Fruit fly (Drosophila melanogaster) whole organism, embryonic: ENCODE measurements around the gene CG6753.

Experiments
- Aef1 ChIP-seq: fragments of 200-800 bp; sonication (Bioruptor generic); IDR thresholded peaks from 3 replicates; pipeline ENCODE4 v1.3.6; 2022; ENCODE audit warnings: missing biosample characterization, missing genetic modification characterization
- Bgb ChIP-seq: fragments of 200-800 bp; sonication (Bioruptor generic); IDR thresholded peaks from 2 replicates; pipeline ENCODE4 v1.3.6; 2022; ENCODE audit warnings: missing biosample characterization, missing genetic modification characterization; ENCODE audit not compliant: partially characterized antibody
- CG13296 ChIP-seq: fragments of 200-800 bp; sonication (Bioruptor generic); optimal IDR thresholded peaks from 3 replicates; lab custom pipeline; 2018; ENCODE audit warnings: missing biosample characterization, mild to moderate bottlenecking, missing genetic modification characterization
- CG14965 ChIP-seq: fragments of 200-800 bp; sonication (Bioruptor generic); optimal IDR thresholded peaks from 2 replicates; lab custom pipeline; 2016; ENCODE audit warnings: missing biosample characterization, missing genetic modification characterization, borderline replicate concordance
- CG16813 ChIP-seq: fragments of 200-800 bp; sonication (Bioruptor generic); IDR thresholded peaks from 3 replicates; pipeline ENCODE4 v1.3.6; 2022; ENCODE audit warnings: missing biosample characterization, missing genetic modification characterization; ENCODE audit not compliant: partially characterized antibody
- CG17802 ChIP-seq: fragments of 200-800 bp; sonication (Bioruptor generic); optimal IDR thresholded peaks from 2 replicates; lab custom pipeline; 2018; ENCODE audit warnings: missing biosample characterization, mild to moderate bottlenecking, missing genetic modification characterization, moderate library complexity
- CG18599 ChIP-seq: fragments of 200-800 bp; sonication (Bioruptor generic); optimal IDR thresholded peaks from 3 replicates; lab custom pipeline; 2017; ENCODE audit warnings: missing biosample characterization, missing genetic modification characterization, mild to moderate bottlenecking, moderate library complexity, missing genetic modification reagents
- CG2116 ChIP-seq: fragments of 200-800 bp; sonication (Bioruptor generic); optimal IDR thresholded peaks from 3 replicates; lab custom pipeline; 2018; ENCODE audit warnings: missing biosample characterization, mild to moderate bottlenecking, missing genetic modification characterization
- CG2678 ChIP-seq: fragments of 200-800 bp; sonication (Bioruptor generic); optimal IDR thresholded peaks from 3 replicates; lab custom pipeline; 2019; ENCODE audit warnings: missing biosample characterization, mild to moderate bottlenecking, missing genetic modification characterization, moderate library complexity
- CG30020 ChIP-seq: fragments of 200-800 bp; optimal IDR thresholded peaks from 2 replicates; lab custom pipeline; 2019; ENCODE audit warnings: missing biosample characterization, mild to moderate bottlenecking, missing genetic modification characterization, moderate library complexity
- CG3838 ChIP-seq: fragments of 200-800 bp; sonication (Bioruptor generic); optimal IDR thresholded peaks from 3 replicates; lab custom pipeline; 2016; ENCODE audit warnings: missing biosample characterization, missing genetic modification characterization
- CG43689 ChIP-seq: fragments of 200-800 bp; sonication (Bioruptor generic); IDR thresholded peaks from 2 replicates; pipeline ENCODE4 v1.3.6; 2022; ENCODE audit warnings: missing biosample characterization, missing genetic modification characterization
- CG4617 ChIP-seq: fragments of 200-800 bp; sonication (Bioruptor generic); optimal IDR thresholded peaks from 3 replicates; lab custom pipeline; 2016; ENCODE audit warnings: missing biosample characterization, missing genetic modification characterization, borderline replicate concordance
- CG6175 ChIP-seq: fragments of 200-800 bp; sonication (Bioruptor generic); IDR thresholded peaks from 3 replicates; pipeline ENCODE4 v1.3.6; 2022; ENCODE audit warnings: missing biosample characterization, missing genetic modification characterization
- CG6654 ChIP-seq: fragments of 200-800 bp; sonication (Bioruptor generic); optimal IDR thresholded peaks from 2 replicates; lab custom pipeline; 2017; ENCODE audit warnings: missing biosample characterization, mild to moderate bottlenecking, missing genetic modification characterization
- CG7357 ChIP-seq: fragments of 200-800 bp; sonication (Bioruptor generic); IDR thresholded peaks from 3 replicates; pipeline ENCODE4 v1.3.6; 2022; ENCODE audit warnings: missing biosample characterization, missing genetic modification characterization
- CG7745 ChIP-seq: fragments of 200-800 bp; sonication (Bioruptor generic); optimal IDR thresholded peaks from 2 replicates; lab custom pipeline; 2018; ENCODE audit warnings: missing biosample characterization, mild to moderate bottlenecking, missing genetic modification characterization, moderate library complexity
- CG7786 ChIP-seq: fragments of 200-800 bp; sonication (Bioruptor generic); optimal IDR thresholded peaks from 2 replicates; lab custom pipeline; 2016; ENCODE audit warnings: missing biosample characterization, missing genetic modification characterization
- CG7963 ChIP-seq: fragments of 200-800 bp; sonication (Bioruptor generic); IDR thresholded peaks from 3 replicates; pipeline ENCODE4 v1.3.6; 2022; ENCODE audit warnings: missing biosample characterization, missing genetic modification characterization; ENCODE audit not compliant: partially characterized antibody
- CG9797 ChIP-seq: fragments of 200-800 bp; sonication (Bioruptor generic); optimal IDR thresholded peaks from 3 replicates; lab custom pipeline; 2018; ENCODE audit warnings: missing biosample characterization, mild to moderate bottlenecking, missing genetic modification characterization
- Dbx ChIP-seq: fragments of 200-800 bp; sonication (Bioruptor generic); IDR thresholded peaks from 3 replicates; pipeline ENCODE4 v1.3.6; 2022; ENCODE audit warnings: missing biosample characterization, missing genetic modification characterization
- Deaf1 ChIP-seq: fragments of 200-800 bp; optimal IDR thresholded peaks from 3 replicates; lab custom pipeline; 2019; ENCODE audit warnings: missing biosample characterization, mild to moderate bottlenecking, missing genetic modification characterization, moderate library complexity
- Fer3 ChIP-seq: fragments of 200-800 bp; sonication (Bioruptor generic); optimal IDR thresholded peaks from 2 replicates; lab custom pipeline; 2018; ENCODE audit warnings: missing biosample characterization, mild to moderate bottlenecking, missing genetic modification characterization, moderate library complexity
- HHEX ChIP-seq: fragments of 200-800 bp; sonication (Bioruptor generic); optimal IDR thresholded peaks from 3 replicates; lab custom pipeline; 2017; ENCODE audit warnings: missing biosample characterization, mild to moderate bottlenecking, missing genetic modification characterization, missing genetic modification reagents
- HmgD ChIP-seq: fragments of 200-800 bp; sonication (Bioruptor generic); optimal IDR thresholded peaks from 3 replicates; lab custom pipeline; 2016; ENCODE audit warnings: missing biosample characterization, missing genetic modification characterization
- Jarid2 ChIP-seq: fragments of 200-800 bp; sonication (Bioruptor generic); optimal IDR thresholded peaks from 3 replicates; lab custom pipeline; 2017; ENCODE audit warnings: mild to moderate bottlenecking, missing biosample characterization, missing genetic modification reagents, missing genetic modification characterization
- Max ChIP-seq: fragments of 200-800 bp; sonication (Bioruptor generic); optimal IDR thresholded peaks from 2 replicates; lab custom pipeline; 2016; ENCODE audit warnings: missing biosample characterization, mild to moderate bottlenecking, missing genetic modification characterization
- Pdp1 ChIP-seq, 2 experiments: fragments of 200-800 bp; sonication (Bioruptor generic); optimal IDR thresholded peaks; 3 replicates each; lab custom pipeline; 2016; ENCODE audit warnings: missing biosample characterization in 2 of 2, missing genetic modification characterization in 2 of 2, mild to moderate bottlenecking in 1 of 2, moderate library complexity in 1 of 2
- Sry-δ ChIP-seq: fragments of 200-800 bp; sonication (Bioruptor generic); optimal IDR thresholded peaks from 2 replicates; lab custom pipeline; 2016; ENCODE audit warnings: missing biosample characterization, missing genetic modification characterization
- Usf ChIP-seq: fragments of 200-800 bp; sonication (Bioruptor generic); optimal IDR thresholded peaks from 2 replicates; lab custom pipeline; 2017; ENCODE audit warnings: missing genotype, missing biosample characterization, missing genetic modification characterization
- ab ChIP-seq: fragments of 200-800 bp; sonication (Bioruptor generic); optimal IDR thresholded peaks from 2 replicates; lab custom pipeline; 2016; ENCODE audit warnings: missing biosample characterization, missing genetic modification characterization
- al ChIP-seq: fragments of 200-800 bp; sonication (Bioruptor generic); IDR thresholded peaks from 2 replicates; pipeline ENCODE4 v1.3.6; 2022; ENCODE audit warnings: missing biosample characterization, missing genetic modification characterization
- bab2 ChIP-seq: fragments of 200-800 bp; sonication (Bioruptor generic); optimal IDR thresholded peaks from 2 replicates; lab custom pipeline; 2016; ENCODE audit warnings: missing biosample characterization, missing genetic modification characterization
- bigmax ChIP-seq: fragments of 200-800 bp; sonication (Bioruptor generic); optimal IDR thresholded peaks from 2 replicates; lab custom pipeline; 2018; ENCODE audit warnings: missing biosample characterization, mild to moderate bottlenecking, missing genetic modification characterization
- cad ChIP-seq: fragments of >200 bp; optimal IDR thresholded peaks from 2 replicates; lab custom pipeline; 2017; ENCODE audit warnings: missing biosample characterization, missing genetic modification characterization
- dati ChIP-seq: fragments of 200-800 bp; sonication (Bioruptor generic); IDR thresholded peaks from 2 replicates; pipeline ENCODE4 v1.3.6; 2022; ENCODE audit warnings: missing biosample characterization, missing genetic modification characterization
- disco-r ChIP-seq: fragments of 200-800 bp; sonication (Bioruptor generic); optimal IDR thresholded peaks from 2 replicates; lab custom pipeline; 2016; ENCODE audit warnings: missing biosample characterization, missing genetic modification characterization
- en ChIP-seq: fragments of 200-800 bp; sonication (Bioruptor generic); optimal IDR thresholded peaks from 2 replicates; lab custom pipeline; 2016; ENCODE audit warnings: missing biosample characterization, missing genetic modification characterization
- exex ChIP-seq: fragments of 200-800 bp; sonication (Bioruptor generic); optimal IDR thresholded peaks from 4 replicates; lab custom pipeline; 2018; ENCODE audit warnings: missing biosample characterization, mild to moderate bottlenecking, missing genetic modification characterization, moderate library complexity
- gcm ChIP-seq: fragments of 200-800 bp; sonication (Bioruptor generic); optimal IDR thresholded peaks from 2 replicates; lab custom pipeline; 2019; ENCODE audit warnings: missing biosample characterization, mild to moderate bottlenecking, missing genetic modification characterization, moderate library complexity
- ken ChIP-seq: fragments of 200-800 bp; sonication (Bioruptor generic); IDR thresholded peaks from 3 replicates; pipeline ENCODE4 v1.3.6; 2022; ENCODE audit warnings: missing biosample characterization, missing genetic modification characterization
- lola ChIP-seq, 3 experiments: fragments of >200 bp in 2 of 3; fragments of 200-800 bp in 1 of 3; sonication (Bioruptor generic) in 1 of 3; optimal IDR thresholded peaks; 2 replicates each; lab custom pipeline; 2017 to 2019; ENCODE audit warnings: missing biosample characterization in 3 of 3, missing genetic modification characterization in 3 of 3, mild to moderate bottlenecking in 1 of 3, moderate library complexity in 1 of 3
- p53 ChIP-seq: fragments of 200-800 bp; sonication (Bioruptor generic); optimal IDR thresholded peaks from 2 replicates; lab custom pipeline; 2016; ENCODE audit warnings: missing biosample characterization, missing genetic modification characterization
- prd ChIP-seq, 3 experiments: fragments of >200 bp in 2 of 3; fragments of 200-800 bp in 1 of 3; sonication (Bioruptor generic) in 1 of 3; optimal IDR thresholded peaks in 2 of 3; IDR thresholded peaks in 1 of 3; 2 replicates in 2 of 3; 3 replicates in 1 of 3; pipeline versions ENCODE4 v1.3.6 to Lab custom; 2017 to 2022; ENCODE audit warnings: missing biosample characterization in 1 of 3, missing genetic modification characterization in 1 of 3
- pzg ChIP-seq: fragments of 200-800 bp; sonication (Bioruptor generic); optimal IDR thresholded peaks from 3 replicates; lab custom pipeline; 2018; ENCODE audit warnings: missing biosample characterization, mild to moderate bottlenecking, missing genetic modification characterization, moderate library complexity
- sr ChIP-seq: fragments of 200-800 bp; sonication (Bioruptor generic); IDR thresholded peaks from 3 replicates; pipeline ENCODE4 v1.3.6; 2022; ENCODE audit warnings: missing biosample characterization, missing genetic modification characterization
- trh ChIP-seq: fragments of 200-800 bp; sonication (Bioruptor generic); optimal IDR thresholded peaks from 2 replicates; lab custom pipeline; 2016; ENCODE audit warnings: missing biosample characterization, missing genetic modification characterization
- unpg ChIP-seq: fragments of 200-800 bp; sonication (Bioruptor generic); optimal IDR thresholded peaks from 3 replicates; lab custom pipeline; 2018; ENCODE audit warnings: missing biosample characterization, mild to moderate bottlenecking, missing genetic modification characterization, moderate library complexity
- vfl ChIP-seq: fragments of 200-800 bp; sonication (Bioruptor generic); optimal IDR thresholded peaks from 2 replicates; lab custom pipeline; 2016; ENCODE audit warnings: missing biosample characterization, missing genetic modification characterization

The CG6753 gene

DNA sequence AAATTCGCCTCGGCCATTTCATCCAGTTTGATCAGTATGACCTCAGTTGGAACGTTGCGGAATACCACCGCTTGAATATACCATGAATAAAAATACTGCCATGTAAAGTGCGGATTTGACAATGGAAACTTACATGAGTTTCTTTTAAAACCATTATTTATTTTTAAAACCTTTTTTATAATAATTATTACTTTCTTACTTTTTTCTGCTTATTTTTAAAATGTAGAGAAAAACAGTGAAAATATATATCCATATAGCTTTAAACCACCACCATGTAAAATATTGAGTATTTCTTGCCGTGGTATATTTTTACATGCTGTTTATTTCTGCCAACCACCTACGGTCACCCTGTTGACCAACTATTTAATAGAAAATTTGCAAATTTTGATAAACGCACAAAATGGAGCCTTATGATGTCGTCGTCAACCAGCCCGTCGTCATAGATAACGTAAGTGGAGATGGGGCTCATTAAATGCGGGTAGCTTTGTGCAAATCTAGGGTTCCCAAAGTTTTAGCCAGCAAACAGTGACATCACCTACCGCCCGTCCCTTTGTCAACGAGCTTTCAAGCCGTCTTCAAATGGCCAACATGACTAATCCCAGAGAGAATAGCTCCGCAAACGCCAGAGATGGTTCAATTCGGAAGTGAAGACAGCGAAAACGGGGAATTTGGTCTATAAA is 49.3 kb upstream of the CG6753 start, which contains the start of gene Arp1 (continued):
- TF ChIP-seq Deaf1 (tag; lab: Kevin White, UChicago) (no peak), CG2678 (tag; lab: Kevin White, UChicago) (no peak), CG3838 (no peak), exex (tag; lab: Kevin White, UChicago) (no peak), CG2116 (peak; percentile 7), CG16813 (GFP tag; lab: Robert Waterston, UW) (no peak), Dbx (no peak), dati (no peak), CG14965 (no peak), bab2 (GFP tag; lab: Kevin White, UChicago) (no peak), Jarid2 (GFP tag; lab: Kevin White, UChicago) (no peak), Sry-δ (no peak), CG18599 (GFP tag; lab: Kevin White, UChicago) (no peak), CG7357 (GFP tag; lab: Robert Waterston, UW) (no peak), ken (GFP tag; lab: Robert Waterston, UW) (no peak), Bgb (GFP tag; lab: Robert Waterston, UW) (no peak), CG7745 (tag; lab: Kevin White, UChicago) (no peak), disco-r (GFP tag; lab: Kevin White, UChicago) (no peak), p53 (GFP tag; lab: Kevin White, UChicago) (no peak), lola (GFP tag; optimal IDR thresholded peaks at IDR 0.05; lab: Kevin White, UChicago) (no peak), HHEX (no peak), gcm (no peak), Max (no peak), sr (GFP tag; lab: Robert Waterston, UW) (no peak), CG7786 (GFP tag; lab: Kevin White, UChicago) (no peak), HmgD (no peak), prd (optimal IDR thresholded peaks at IDR 0.05; lab: Kevin White, UChicago) (no peak), prd (GFP tag; IDR thresholded peaks at IDR 0.05; lab: Robert Waterston, UW) (no peak), CG4617 (GFP tag; lab: Kevin White, UChicago) (peak; percentile 83), CG30020 (peak; percentile 28), en (GFP tag; lab: Kevin White, UChicago) (no peak), Pdp1 (GFP tag; optimal IDR thresholded peaks at IDR 0.05; lab: Kevin White, UChicago) (peak in 1 of 2 experiments; percentile 41), CG6654 (GFP tag; lab: Kevin White, UChicago) (no peak), CG17802 (no peak), Usf (GFP tag; lab: Kevin White, UChicago) (no peak), al (GFP tag; lab: Robert Waterston, UW) (no peak), CG6175 (GFP tag; lab: Robert Waterston, UW) (no peak), ab (GFP tag; lab: Kevin White, UChicago) (no peak), Fer3 (no peak), bigmax (GFP tag; lab: Kevin White, UChicago) (no peak), vfl (no peak), CG43689 (GFP tag; lab: Robert Waterston, UW) (no peak), Aef1 (GFP tag; lab: Robert Waterston, UW) (no peak), unpg (GFP tag; lab: Kevin White, UChicago) (no peak), CG7963 (no peak), CG9797 (GFP tag; lab: Kevin White, UChicago) (peak; percentile 78), cad (GFP tag; lab: Kevin White, UChicago) (no peak), CG13296 (no peak), trh (GFP tag; lab: Kevin White, UChicago) (no peak), pzg (peak; percentile 59)
